Worm (Caenorhabditis elegans) whole organism, mixed stage, embryonic: ENCODE data around the gene pmp-2.

Experiments used
- M03D4.4 ChIP-seq: sonication (generic microtip); optimal IDR thresholded peaks from 2 replicates; lab custom pipeline; 2017; ENCODE audit warnings: mild to moderate bottlenecking, missing genetic modification characterization, missing compliant biosample characterization
- bed-3 ChIP-seq: fragments of 200-800 bp; sonication (Bioruptor generic); optimal IDR thresholded peaks from 3 replicates; lab custom pipeline; 2018; ENCODE audit warnings: mild to moderate bottlenecking, missing genetic modification characterization, moderate library complexity, missing compliant biosample characterization
- ces-1 ChIP-seq: fragments of 150-350 bp; optimal IDR thresholded peaks from 2 replicates; lab custom pipeline; 2014; ENCODE audit warnings: missing biosample characterization, missing genetic modification reagents, missing genetic modification characterization
- drap-1 ChIP-seq: fragments of 200-800 bp; sonication (Bioruptor generic); optimal IDR thresholded peaks from 3 replicates; lab custom pipeline; 2018; ENCODE audit warnings: mild to moderate bottlenecking, missing genetic modification characterization, missing compliant biosample characterization
- elt-3 ChIP-seq: fragments of 150-350 bp; optimal IDR thresholded peaks from 2 replicates; lab custom pipeline; 2014; ENCODE audit warnings: missing biosample characterization, missing genetic modification characterization
- flh-1 ChIP-seq: fragments of 200-800 bp; sonication (Bioruptor generic); optimal IDR thresholded peaks from 2 replicates; lab custom pipeline; 2018; ENCODE audit warnings: mild to moderate bottlenecking, missing genetic modification characterization, moderate library complexity, missing compliant biosample characterization
- ham-2 ChIP-seq: fragments of 200-800 bp; sonication (Bioruptor generic); optimal IDR thresholded peaks from 2 replicates; lab custom pipeline; 2018; ENCODE audit warnings: mild to moderate bottlenecking, missing genetic modification characterization, missing compliant biosample characterization
- hlh-1 ChIP-seq: fragments of 150-350 bp; optimal IDR thresholded peaks from 2 replicates; lab custom pipeline; 2014; ENCODE audit warnings: missing biosample characterization, missing genetic modification reagents, missing genetic modification characterization
- lin-13 ChIP-seq: fragments of 150-350 bp; optimal IDR thresholded peaks from 2 replicates; lab custom pipeline; 2014; ENCODE audit warnings: missing biosample characterization, missing genetic modification characterization
- lin-32 ChIP-seq: fragments of 200-800 bp; sonication (Bioruptor generic); optimal IDR thresholded peaks from 2 replicates; lab custom pipeline; 2018; ENCODE audit warnings: mild to moderate bottlenecking, missing genetic modification characterization, missing compliant biosample characterization
- lsy-2 ChIP-seq: fragments of 150-350 bp; optimal IDR thresholded peaks from 2 replicates; lab custom pipeline; 2014; ENCODE audit warnings: missing biosample characterization, missing genetic modification characterization
- mep-1 ChIP-seq: fragments of 150-350 bp; optimal IDR thresholded peaks from 2 replicates; lab custom pipeline; 2017; ENCODE audit warnings: missing biosample characterization, missing genetic modification reagents, missing genetic modification characterization, inconsistent platforms
- mls-2 ChIP-seq: sonication (generic microtip); optimal IDR thresholded peaks from 2 replicates; lab custom pipeline; 2016; ENCODE audit warnings: mild to moderate bottlenecking, missing genetic modification characterization, moderate library complexity, missing compliant biosample characterization
- nhr-12 ChIP-seq: fragments of 150-350 bp; optimal IDR thresholded peaks from 2 replicates; lab custom pipeline; 2014; ENCODE audit warnings: missing biosample characterization, missing genetic modification characterization
- nhr-237 ChIP-seq: fragments of 150-350 bp; optimal IDR thresholded peaks from 2 replicates; lab custom pipeline; 2014; ENCODE audit warnings: missing biosample characterization, missing genetic modification characterization
- nhr-28 ChIP-seq: fragments of 150-350 bp; optimal IDR thresholded peaks from 2 replicates; lab custom pipeline; 2014; ENCODE audit warnings: missing biosample characterization, missing genetic modification characterization
- pha-4 ChIP-seq: fragments of 150-350 bp; optimal IDR thresholded peaks from 2 replicates; lab custom pipeline; 2018; ENCODE audit warnings: missing biosample characterization, missing genetic modification reagents, missing genetic modification characterization
- sem-2 ChIP-seq: fragments of 200-800 bp; sonication (Bioruptor generic); optimal IDR thresholded peaks from 2 replicates; lab custom pipeline; 2018; ENCODE audit warnings: mild to moderate bottlenecking, missing genetic modification characterization, missing compliant biosample characterization
- snpc-4 ChIP-seq: fragments of 150-350 bp; optimal IDR thresholded peaks from 2 replicates; lab custom pipeline; 2014; ENCODE audit warnings: missing biosample characterization, missing genetic modification characterization
- sptf-1 ChIP-seq: sonication (generic microtip); optimal IDR thresholded peaks from 2 replicates; lab custom pipeline; 2017; ENCODE audit warnings: mild to moderate bottlenecking, missing genetic modification characterization, moderate library complexity, missing compliant biosample characterization
- tbx-8 ChIP-seq: fragments of 200-800 bp; sonication (Bioruptor generic); optimal IDR thresholded peaks from 2 replicates; lab custom pipeline; 2018; ENCODE audit warnings: mild to moderate bottlenecking, missing genetic modification characterization, moderate library complexity, missing compliant biosample characterization
- unc-120 ChIP-seq: sonication (generic microtip); optimal IDR thresholded peaks from 2 replicates; lab custom pipeline; 2017; ENCODE audit warnings: missing genetic modification characterization, missing compliant biosample characterization; ENCODE audit not compliant: poor library complexity, severe bottlenecking
- unc-62 ChIP-seq: fragments of 150-350 bp; optimal IDR thresholded peaks from 2 replicates; lab custom pipeline; 2014; ENCODE audit warnings: missing biosample characterization, missing genetic modification reagents, missing genetic modification characterization
- zip-8 ChIP-seq: fragments of 150-350 bp; optimal IDR thresholded peaks from 2 replicates; lab custom pipeline; 2014; ENCODE audit warnings: missing biosample characterization, missing genetic modification characterization
- ztf-11 ChIP-seq: fragments of 150-350 bp; optimal IDR thresholded peaks from 2 replicates; lab custom pipeline; 2014; ENCODE audit warnings: missing biosample characterization, missing genetic modification characterization

pmp-2 gene

ce11 chrII:6888211-6888610 lies 606 bp upstream of the pmp-2 start:
- no peak for TF ChIP-seq lsy-2
- no peak for TF ChIP-seq nhr-237 (tag; lab: Kevin White, UChicago)
- TF ChIP-seq snpc-4 (tag; lab: Kevin White, UChicago): no peak
- TF ChIP-seq drap-1 (GFP tag; lab: Kevin White, UChicago): no peak
- TF ChIP-seq sem-2 (GFP tag; lab: Kevin White, UChicago): no peak
- no peak for TF ChIP-seq zip-8 (tag; lab: Kevin White, UChicago)
- no peak for TF ChIP-seq unc-62 (GFP tag; lab: Kevin White, UChicago)
- no peak for TF ChIP-seq M03D4.4

ce11 chrII:6884568-6884967 lies 3.0 kb downstream of the pmp-2 start:
- no peak for TF ChIP-seq unc-120 (tag; lab: Kevin White, UChicago)
- TF ChIP-seq sptf-1 (tag; lab: Kevin White, UChicago): no peak
- TF ChIP-seq snpc-4 (tag; lab: Kevin White, UChicago): no peak
- TF ChIP-seq ces-1 (GFP tag; lab: Kevin White, UChicago): no peak
- TF ChIP-seq tbx-8: no peak
- TF ChIP-seq hlh-1: no peak
- TF ChIP-seq pha-4 (tag; lab: Kevin White, UChicago): no peak

ce11 chrII:6883716-6884115 lies 3.9 kb downstream of the pmp-2 start, which contains the start of gene pmp-1:
TSS of gene pmp-1 (minus strand) at chrII:6883754.
- TF ChIP-seq flh-1 (GFP tag; lab: Kevin White, UChicago) (no peak), elt-3 (tag; lab: Kevin White, UChicago) (no peak), bed-3 (GFP tag; lab: Kevin White, UChicago) (no peak), lin-13 (tag; lab: Kevin White, UChicago) (no peak), hlh-1 (no peak), zip-8 (tag; lab: Kevin White, UChicago) (no peak), tbx-8 (no peak), ztf-11 (tag; lab: Kevin White, UChicago) (no peak)
- TF ChIP-seq, all 35 proteins: peak for 0

ce11 chrII:6882335-6882734 lies 5.3 kb downstream of the pmp-2 start:
- no peak for TF ChIP-seq unc-62 (GFP tag; lab: Kevin White, UChicago)
- TF ChIP-seq pha-4 (tag; lab: Kevin White, UChicago): no peak
- no peak for TF ChIP-seq ces-1 (GFP tag; lab: Kevin White, UChicago)
- no peak for TF ChIP-seq nhr-12 (tag; lab: Kevin White, UChicago)
- TF ChIP-seq, all 35 proteins: peak for 0

ce11 chrII:6880067-6880466 lies 7.5 kb downstream of the pmp-2 start, which contains the start of gene C44B7.7:
TSS of gene C44B7.7 (minus strand) at chrII:6880167.
- no peak for TF ChIP-seq zip-8 (tag; lab: Kevin White, UChicago)
- TF ChIP-seq elt-3 (tag; lab: Kevin White, UChicago): no peak
- TF ChIP-seq unc-120 (tag; lab: Kevin White, UChicago): no peak
- TF ChIP-seq bed-3 (GFP tag; lab: Kevin White, UChicago): no peak
- no peak for TF ChIP-seq mep-1 (tag; lab: Kevin White, UChicago)
- no peak for TF ChIP-seq sem-2 (GFP tag; lab: Kevin White, UChicago)
- no peak for TF ChIP-seq unc-62 (GFP tag; lab: Kevin White, UChicago)
- no peak for TF ChIP-seq lin-32 (GFP tag; lab: Kevin White, UChicago)
- TF ChIP-seq snpc-4 (tag; lab: Kevin White, UChicago): no peak
- TF ChIP-seq hlh-1: no peak
- TF ChIP-seq nhr-28 (tag; lab: Kevin White, UChicago): no peak
- no peak for TF ChIP-seq drap-1 (GFP tag; lab: Kevin White, UChicago)
- no peak for TF ChIP-seq ztf-11 (tag; lab: Kevin White, UChicago)
- TF ChIP-seq lsy-2: no peak

ce11 chrII:6877881-6878280 lies 9.7 kb downstream of the pmp-2 start:
- TF ChIP-seq pha-4 (tag; lab: Kevin White, UChicago) (no peak), elt-3 (tag; lab: Kevin White, UChicago) (no peak), nhr-237 (tag; lab: Kevin White, UChicago) (no peak), snpc-4 (tag; lab: Kevin White, UChicago) (no peak), unc-120 (tag; lab: Kevin White, UChicago) (no peak), mls-2 (tag; lab: Kevin White, UChicago) (no peak)

ce11 chrII:6876957-6877356 lies 10.6 kb downstream of the pmp-2 start, which contains the start of gene slc-36.5:
TSS of gene slc-36.5 (minus strand) at chrII:6877057.
- TF ChIP-seq unc-120 (tag; lab: Kevin White, UChicago): no peak
- no peak for TF ChIP-seq ham-2 (GFP tag; lab: Kevin White, UChicago)
- TF ChIP-seq ztf-11 (tag; lab: Kevin White, UChicago): no peak
